Worm (Caenorhabditis elegans): ENCODE data around the gene str-7.

str-7 gene

ce11 chrV:16121451-16121850, 22.1 kb upstream of the str-7 start:
- TF ChIP-seq ceh-90 (tag; optimal IDR thresholded peaks at IDR 0.05), result no peak
- no peak for TF ChIP-seq efl-1 (optimal IDR thresholded peaks at IDR 0.05)
- peak in 1 of 2 experiments; percentile 22 for TF ChIP-seq efl-1 (GFP tag; optimal IDR thresholded peaks at IDR 0.05 in 1 of 2)

DNA sequence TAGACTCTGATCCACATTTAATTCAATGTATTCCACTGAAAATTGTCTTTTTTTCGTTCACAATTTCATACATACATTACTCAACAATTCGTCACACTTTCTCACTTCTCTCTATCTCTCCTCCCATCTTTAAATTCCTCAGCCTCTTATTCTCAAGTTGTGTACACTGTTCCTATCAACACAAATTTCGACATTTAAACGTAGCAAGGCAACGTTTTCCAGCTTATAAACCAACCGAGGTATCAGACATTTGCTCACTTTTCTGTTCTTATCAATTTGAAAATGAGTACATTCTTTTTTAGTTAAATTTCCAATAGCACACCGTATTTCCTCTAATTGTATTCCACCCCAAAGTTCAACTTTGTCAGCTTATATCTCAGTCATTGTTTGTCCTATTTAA, 21.6 kb upstream of the str-7 start, which contains the start of gene skr-3:
Gene skr-3, plus strand, starts transcription at position 163 of the 400 bp plus-strand sequence.
- TF ChIP-seq elt-2 (tag; optimal IDR thresholded peaks at IDR 0.05) (peak; percentile 50), nhr-85 (tag) (peak; percentile 60), alr-1 (tag; optimal IDR thresholded peaks at IDR 0.05; ENCODE audit: borderline replicate concordance) (no peak)

DNA sequence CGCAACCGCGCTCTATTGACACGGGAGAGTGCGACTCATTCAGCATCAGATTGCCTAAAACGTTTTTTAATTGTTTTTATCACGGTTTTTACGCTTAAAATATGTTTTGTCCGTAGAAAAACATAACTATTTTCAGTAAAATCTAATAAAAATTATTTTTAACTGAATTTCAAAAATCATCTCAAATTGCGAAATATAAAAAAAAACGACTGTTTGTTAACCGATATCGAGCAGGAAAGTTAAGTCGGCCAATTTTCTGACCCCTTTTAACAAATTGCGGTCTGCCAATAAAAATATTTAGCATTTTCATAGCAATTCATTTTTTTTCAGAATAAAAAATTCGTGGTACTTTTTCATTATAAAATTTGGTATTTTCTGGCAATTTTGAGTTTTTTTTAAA, 21.2 kb upstream of the str-7 start:
- TF ChIP-seq swsn-7 (tag; optimal IDR thresholded peaks at IDR 0.05) (no peak), zip-4 (GFP tag; optimal IDR thresholded peaks at IDR 0.05) (peak; percentile 82), ceh-88 (GFP tag; IDR thresholded peaks at IDR 0.05) (no peak)

- TF ChIP-seq nhr-76 (tag; optimal IDR thresholded peaks at IDR 0.05) (no peak), lir-3 (tag; optimal IDR thresholded peaks at IDR 0.05; ENCODE audit: poor library complexity) (no peak), nhr-237 (tag; optimal IDR thresholded peaks at IDR 0.05) (no peak), fkh-8 (tag; optimal IDR thresholded peaks at IDR 0.05) (no peak), nhr-77 (tag; optimal IDR thresholded peaks at IDR 0.05) (no peak), mab-9 (GFP tag; IDR thresholded peaks at IDR 0.05) (no peak), mef-2 (tag; optimal IDR thresholded peaks at IDR 0.05) (no peak), hlh-17 (GFP tag; optimal IDR thresholded peaks at IDR 0.05; ENCODE audit: borderline replicate concordance) (no peak), sptf-1 (tag; optimal IDR thresholded peaks at IDR 0.05) (no peak), pag-3 (tag; optimal IDR thresholded peaks at IDR 0.05; ENCODE audit: borderline replicate concordance, insufficient read depth) (no peak), F16B12.6 (tag; optimal IDR thresholded peaks at IDR 0.05) (no peak), elt-3 (tag; optimal IDR thresholded peaks at IDR 0.05) (no peak), efl-1 (optimal IDR thresholded peaks at IDR 0.05) (no peak), efl-1 (GFP tag; optimal IDR thresholded peaks at IDR 0.05 in 1 of 2) (no peak), unc-130 (tag; optimal IDR thresholded peaks at IDR 0.05) (no peak)
Observed at ce11 chrV:16118601-16119000, 19.3 kb upstream of the str-7 start, which contains the start of gene str-103. str-103 (minus strand) TSS chrV:16118701.

DNA sequence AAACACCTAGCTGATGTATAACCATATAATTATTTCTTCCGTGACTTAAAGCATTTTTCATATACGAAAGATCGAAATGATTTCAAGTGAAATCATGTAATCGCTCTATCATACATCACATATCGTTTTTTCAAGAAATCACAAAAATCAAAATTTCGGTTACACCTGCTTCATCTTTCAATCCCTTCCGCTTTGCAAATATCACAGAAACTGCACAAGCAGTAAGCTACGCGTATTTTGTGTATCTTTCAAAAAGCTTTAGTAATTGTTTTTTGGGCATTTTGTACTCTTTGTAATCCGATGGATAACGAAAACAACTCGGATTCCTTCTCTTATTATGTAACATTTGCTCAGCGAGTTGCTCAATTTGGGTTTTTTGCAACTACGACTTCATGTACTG, 16.0 kb upstream of the str-7 start, which contains the start of gene str-25:
Gene str-25, plus strand, starts transcription at position 301 of the 400 bp plus-strand sequence.
- TF ChIP-seq fkh-4 (tag; optimal IDR thresholded peaks at IDR 0.05; ENCODE audit: borderline replicate concordance) (no peak), rnt-1 (tag; optimal IDR thresholded peaks at IDR 0.05) (no peak), nhr-76 (tag; optimal IDR thresholded peaks at IDR 0.05) (no peak), nhr-237 (tag; optimal IDR thresholded peaks at IDR 0.05) (no peak), unc-86 (tag; optimal IDR thresholded peaks at IDR 0.05) (no peak), nhr-90 (tag; optimal IDR thresholded peaks at IDR 0.05; ENCODE audit: poor library complexity) (no peak), sox-4 (tag; optimal IDR thresholded peaks at IDR 0.05) (no peak), C04F5.9 (tag; optimal IDR thresholded peaks at IDR 0.05) (no peak), unc-30 (tag; optimal IDR thresholded peaks at IDR 0.05) (no peak), hlh-17 (GFP tag; optimal IDR thresholded peaks at IDR 0.05; ENCODE audit: borderline replicate concordance) (no peak), Y116A8C.19 (tag; optimal IDR thresholded peaks at IDR 0.05; ENCODE audit: borderline replicate concordance) (no peak), mdl-1 (tag; optimal IDR thresholded peaks at IDR 0.05) (no peak), ets-5 (GFP tag; IDR thresholded peaks at IDR 0.05) (no peak), efl-3 (GFP tag; optimal IDR thresholded peaks at IDR 0.05) (no peak), pqm-1 (tag; optimal IDR thresholded peaks at IDR 0.05) (no peak), dpl-1 (GFP tag; optimal IDR thresholded peaks at IDR 0.05) (no peak), ceh-82 (tag; optimal IDR thresholded peaks at IDR 0.05) (no peak), mab-9 (GFP tag; IDR thresholded peaks at IDR 0.05) (no peak), pax-3 (tag; optimal IDR thresholded peaks at IDR 0.05) (no peak), F16B12.6 (tag; optimal IDR thresholded peaks at IDR 0.05) (no peak)
